Worm (Caenorhabditis elegans): ENCODE results near the gene erh-1.

The erh-1 gene

DNA sequence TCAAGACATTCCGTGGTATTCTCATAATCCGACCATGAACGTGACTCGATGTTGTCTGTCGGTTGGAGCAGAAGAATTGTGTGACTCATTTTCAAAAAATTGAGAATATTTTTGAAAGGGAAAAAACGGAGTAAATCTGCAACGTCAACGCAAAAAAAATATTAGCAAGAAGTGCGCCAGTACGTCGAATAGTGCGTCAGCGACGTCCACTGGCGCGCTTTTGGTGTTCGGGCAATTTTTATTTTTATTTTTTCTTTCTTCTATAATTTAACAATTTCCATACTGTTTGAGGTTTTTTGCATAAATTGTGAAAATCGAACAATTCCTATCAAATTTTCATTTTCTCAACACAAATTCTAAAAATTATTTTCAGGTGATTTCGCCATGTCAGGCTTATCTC lies at the start of gene erh-1, which contains the start of gene lpd-9:
Gene erh-1 (minus strand): TSS at position 204 of the 400 bp plus-strand sequence.
Gene lpd-9 (plus strand): TSS at position 368 of the 400 bp plus-strand sequence.
- TF ChIP-seq unc-39 (tag; optimal IDR thresholded peaks at IDR 0.05) (no peak), pha-4 (tag; optimal IDR thresholded peaks at IDR 0.05) (peak; percentile 79), lin-13 (tag; optimal IDR thresholded peaks at IDR 0.05) (peak; percentile 46), lsy-2 (tag; optimal IDR thresholded peaks at IDR 0.05) (peak; percentile 66), mep-1 (tag; optimal IDR thresholded peaks at IDR 0.05) (peak; percentile 73), hlh-1 (tag; optimal IDR thresholded peaks at IDR 0.05) (no peak), cnd-1 (tag; optimal IDR thresholded peaks at IDR 0.05) (peak; percentile 23), mab-5 (tag; optimal IDR thresholded peaks at IDR 0.05) (no peak), nhr-2 (tag; optimal IDR thresholded peaks at IDR 0.05) (no peak), drap-1 (GFP tag; optimal IDR thresholded peaks at IDR 0.05) (no peak), lin-32 (GFP tag; optimal IDR thresholded peaks at IDR 0.05) (no peak), tbx-8 (GFP tag; optimal IDR thresholded peaks at IDR 0.05) (no peak), ces-1 (GFP tag; optimal IDR thresholded peaks at IDR 0.05) (peak; percentile 22), ztf-11 (tag; optimal IDR thresholded peaks at IDR 0.05) (no peak), unc-62 (GFP tag; optimal IDR thresholded peaks at IDR 0.05) (no peak)

ce11 chrV:10615496-10615895 lies 36.6 kb upstream of the erh-1 start, which contains the start of gene H09F14.1:
TSS of gene H09F14.1 (minus strand) at chrV:10615596.
- TF ChIP-seq lsy-2 (tag; optimal IDR thresholded peaks at IDR 0.05) (no peak), zip-8 (tag; optimal IDR thresholded peaks at IDR 0.05) (peak; percentile 19)

- TF ChIP-seq blmp-1 (tag; optimal IDR thresholded peaks at IDR 0.05): peak; percentile 32
- TF ChIP-seq nhr-2 (tag; optimal IDR thresholded peaks at IDR 0.05): peak; percentile 6
- no peak for TF ChIP-seq hlh-1 (tag; optimal IDR thresholded peaks at IDR 0.05)
- no peak for TF ChIP-seq lsy-2 (tag; optimal IDR thresholded peaks at IDR 0.05)
- TF ChIP-seq zip-8 (tag; optimal IDR thresholded peaks at IDR 0.05): peak; percentile 60
Measured at ce11 chrV:10602051-10602937, 23.4 kb upstream of the erh-1 start, which contains the start of gene H27A22.1. TSS of gene H27A22.1 (plus strand) at chrV:10602555.

ce11 chrV:10598670-10599154 lies 19.8 kb upstream of the erh-1 start, which contains the start of gene scpl-4:
TSS of gene scpl-4 (plus strand) at chrV:10599104.
- TF ChIP-seq elt-1 (tag; optimal IDR thresholded peaks at IDR 0.05; ENCODE audit: borderline replicate concordance, insufficient read depth) (no peak), nhr-2 (tag; optimal IDR thresholded peaks at IDR 0.05) (no peak), ham-2 (GFP tag; optimal IDR thresholded peaks at IDR 0.05) (no peak), zip-8 (tag; optimal IDR thresholded peaks at IDR 0.05) (peak; percentile 36), pha-4 (tag; optimal IDR thresholded peaks at IDR 0.05) (no peak), ceh-39 (tag; optimal IDR thresholded peaks at IDR 0.05) (no peak), unc-39 (tag; optimal IDR thresholded peaks at IDR 0.05) (no peak)

- TF ChIP-seq zip-8 (tag; optimal IDR thresholded peaks at IDR 0.05) (no peak), ceh-43 (GFP tag; optimal IDR thresholded peaks at IDR 0.05) (no peak), mls-2 (tag; optimal IDR thresholded peaks at IDR 0.05) (no peak), flh-1 (GFP tag; optimal IDR thresholded peaks at IDR 0.05) (no peak), drap-1 (GFP tag; optimal IDR thresholded peaks at IDR 0.05) (no peak), unc-39 (tag; optimal IDR thresholded peaks at IDR 0.05) (no peak)
Measured at ce11 chrV:10597234-10597633, 18.3 kb upstream of the erh-1 start, which contains the start of gene T21C9.13. TSS of gene T21C9.13 (plus strand) at chrV:10597266.

- TF ChIP-seq pha-4 (tag; optimal IDR thresholded peaks at IDR 0.05) (no peak), unc-39 (tag; optimal IDR thresholded peaks at IDR 0.05) (no peak), ham-2 (GFP tag; optimal IDR thresholded peaks at IDR 0.05) (no peak), mab-5 (tag; optimal IDR thresholded peaks at IDR 0.05) (no peak), snpc-4 (tag; optimal IDR thresholded peaks at IDR 0.05) (no peak), elt-3 (tag; optimal IDR thresholded peaks at IDR 0.05) (no peak), nhr-237 (tag; optimal IDR thresholded peaks at IDR 0.05) (no peak)
Measured at ce11 chrV:10594810-10595209, 15.9 kb upstream of the erh-1 start, which contains the start of gene T21C9.11. TSS of gene T21C9.11 (minus strand) at chrV:10594910.
